Fruit fly (Drosophila melanogaster): ENCODE measurements around the gene GstO2.

Gene GstO2

DNA sequence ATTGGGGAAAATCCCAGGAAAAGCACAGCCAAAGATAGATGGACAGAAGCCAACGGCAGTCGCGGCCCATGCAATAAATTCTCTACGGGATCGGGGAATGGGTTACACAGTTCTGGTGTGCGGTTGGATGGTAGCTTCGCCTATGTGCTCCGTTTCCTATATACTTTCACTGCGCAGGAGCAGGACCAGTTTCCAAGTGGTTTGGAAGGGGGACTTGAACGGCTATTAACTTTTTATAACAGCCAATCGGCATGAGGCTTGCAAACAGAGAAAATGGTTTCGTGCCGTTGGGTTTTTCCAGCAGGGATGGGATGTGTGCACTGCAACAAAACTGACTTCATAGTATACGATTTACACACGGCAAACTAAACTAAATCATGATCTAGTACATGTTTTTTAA, 15.1 kb upstream of the GstO2 start:
- TF ChIP-seq CG17801 (GFP tag; optimal IDR thresholded peaks at IDR 0.05; ENCODE audit: partially characterized antibody): no peak

DNA sequence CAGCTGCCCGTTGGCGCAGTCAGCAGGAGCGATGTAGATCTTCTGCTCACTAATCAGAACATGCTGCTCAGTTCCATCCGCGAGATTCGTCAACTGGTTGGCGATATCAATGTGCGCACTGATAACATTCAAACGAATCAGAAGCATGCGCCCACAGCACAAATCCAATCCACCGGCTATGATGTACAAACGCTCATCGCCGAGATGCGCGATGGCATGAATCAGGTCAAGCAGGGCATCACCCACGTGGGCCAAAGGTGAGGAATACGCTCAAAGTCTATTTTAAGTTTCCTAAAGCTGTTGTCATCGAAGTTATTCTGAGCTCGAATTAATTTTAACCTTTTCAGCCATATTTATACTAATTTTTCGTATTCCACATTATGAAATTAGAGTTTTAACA, 13.1 kb upstream of the GstO2 start:
- TF ChIP-seq CG17801 (GFP tag; optimal IDR thresholded peaks at IDR 0.05; ENCODE audit: partially characterized antibody): no peak

DNA sequence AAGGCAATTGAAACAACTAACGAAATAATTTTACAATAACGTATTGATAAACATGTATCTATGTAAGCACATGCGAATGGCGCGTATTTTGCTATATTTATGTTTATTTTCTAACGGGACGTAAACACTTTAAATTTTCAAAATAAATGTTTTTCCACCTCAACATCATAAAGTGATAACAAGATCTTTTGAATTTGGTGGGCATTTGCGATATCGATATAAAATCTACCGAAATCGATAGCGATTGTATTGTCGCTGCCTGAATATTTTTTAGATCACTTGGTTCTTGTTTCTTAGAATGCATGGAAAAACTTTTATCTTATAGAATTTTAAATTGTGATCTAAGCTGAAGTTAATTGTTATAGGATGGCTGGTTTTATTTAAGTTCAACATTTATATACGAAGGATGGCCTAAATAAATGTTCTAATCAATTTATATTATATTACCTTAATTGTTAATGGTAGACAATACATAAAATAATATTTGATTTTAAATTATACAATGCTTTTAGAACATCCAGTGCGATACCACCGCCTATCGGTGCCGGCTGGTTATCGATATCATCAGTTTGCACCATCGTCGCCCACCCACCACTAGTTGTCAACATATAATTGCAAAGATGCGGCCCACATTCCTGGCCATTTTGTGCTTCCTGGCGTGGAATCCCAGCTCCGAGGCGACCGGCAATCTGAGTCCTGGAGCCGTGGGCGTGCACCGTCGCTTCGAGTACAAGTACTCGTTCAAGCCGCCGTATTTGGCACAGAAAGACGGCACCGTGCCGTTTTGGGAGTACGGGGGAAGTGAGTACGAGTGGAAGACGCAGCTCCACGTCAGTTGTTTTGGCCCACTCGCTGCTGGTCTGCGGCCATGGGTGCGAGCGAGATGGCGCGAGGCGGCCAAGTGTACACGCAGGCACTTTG, 11.3 kb upstream of the GstO2 start, which contains the start of gene ergic53:
Gene ergic53 (plus strand): TSS at position 592 of the 921 bp plus-strand sequence.
- no peak for TF ChIP-seq CG17801 (GFP tag; optimal IDR thresholded peaks at IDR 0.05; ENCODE audit: partially characterized antibody)

- TF ChIP-seq CG17801 (GFP tag; optimal IDR thresholded peaks at IDR 0.05; ENCODE audit: partially characterized antibody): no peak
Observed at dm6 chr3L:8529701-8530100, 6.4 kb upstream of the GstO2 start.

- peak; percentile 18 for TF ChIP-seq CG17801 (GFP tag; optimal IDR thresholded peaks at IDR 0.05; ENCODE audit: partially characterized antibody)
Observed at dm6 chr3L:8528546-8528945, 5.2 kb upstream of the GstO2 start.

- no peak for TF ChIP-seq CG17801 (GFP tag; optimal IDR thresholded peaks at IDR 0.05; ENCODE audit: partially characterized antibody)
Observed at dm6 chr3L:8527829-8528228, 4.5 kb upstream of the GstO2 start.

dm6 chr3L:8525691-8526421, 2.6 kb upstream of the GstO2 start:
- TF ChIP-seq CG17801 (GFP tag; optimal IDR thresholded peaks at IDR 0.05; ENCODE audit: partially characterized antibody): no peak

DNA sequence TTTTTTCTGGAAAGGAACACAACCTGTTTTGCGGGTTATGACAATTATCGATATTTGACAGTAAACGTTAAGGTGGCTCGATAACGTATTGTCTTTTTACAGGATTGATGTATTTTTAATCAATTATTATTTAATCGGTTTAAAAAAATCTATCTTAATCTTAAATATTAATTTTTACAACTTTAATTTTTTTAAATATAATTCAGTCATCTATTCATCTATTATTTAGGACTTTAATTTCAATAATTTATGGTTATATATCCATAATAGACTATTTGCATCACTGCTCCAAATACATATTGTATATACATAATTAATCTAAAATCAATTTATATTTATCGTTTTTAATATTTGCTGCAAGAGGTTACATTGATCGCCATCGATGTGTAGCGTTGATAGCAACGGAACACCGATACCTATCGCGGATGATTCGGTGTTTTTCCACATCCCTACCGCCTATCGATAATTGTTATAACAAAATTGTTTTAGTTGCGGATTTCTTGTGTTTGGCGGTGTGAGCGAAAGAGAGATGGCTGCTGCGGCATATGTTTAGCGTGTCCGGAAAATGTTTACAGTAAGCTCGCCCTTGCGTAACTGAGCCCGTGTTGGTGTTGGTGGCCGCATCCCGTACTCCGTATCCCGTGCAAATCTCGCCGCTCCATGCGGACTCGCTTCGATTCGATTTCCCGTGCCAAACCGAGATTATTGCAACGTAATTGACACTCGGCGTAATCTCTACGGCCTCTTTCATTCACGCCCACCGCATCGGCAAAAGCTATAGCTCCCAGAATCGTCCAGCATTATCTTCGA, 1.7 kb upstream of the GstO2 start, which contains the start of the genes GstO1 and foi:
Gene GstO1 (minus strand): TSS at position 51 of the 810 bp plus-strand sequence.
Gene foi (plus strand): TSS at position 429 of the 810 bp plus-strand sequence.
- peak; percentile 55 for TF ChIP-seq CG17801 (GFP tag; optimal IDR thresholded peaks at IDR 0.05; ENCODE audit: partially characterized antibody)

DNA sequence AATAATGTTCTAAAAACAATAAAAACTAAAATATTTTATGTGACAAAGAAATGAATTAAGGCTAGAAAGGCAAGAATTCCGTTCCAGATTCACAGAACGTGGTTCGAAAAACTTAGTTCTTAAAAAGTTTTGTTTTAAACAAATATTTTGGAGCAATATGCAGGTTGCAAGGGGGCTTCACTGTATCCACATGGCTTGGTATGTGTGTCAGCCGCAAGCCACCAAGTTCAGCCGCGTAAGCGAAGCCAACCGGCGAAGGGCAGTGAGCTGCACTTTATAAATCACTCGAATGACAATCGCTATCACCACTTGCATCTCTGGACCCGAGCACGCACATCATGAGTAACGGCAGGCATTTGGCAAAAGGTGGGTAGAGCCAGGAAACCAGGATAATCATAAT, 3.0 kb downstream of the GstO2 start, which contains the start of gene se:
Gene se (plus strand): TSS at position 301 of the 400 bp plus-strand sequence.
- no peak for TF ChIP-seq CG17801 (GFP tag; optimal IDR thresholded peaks at IDR 0.05; ENCODE audit: partially characterized antibody)

DNA sequence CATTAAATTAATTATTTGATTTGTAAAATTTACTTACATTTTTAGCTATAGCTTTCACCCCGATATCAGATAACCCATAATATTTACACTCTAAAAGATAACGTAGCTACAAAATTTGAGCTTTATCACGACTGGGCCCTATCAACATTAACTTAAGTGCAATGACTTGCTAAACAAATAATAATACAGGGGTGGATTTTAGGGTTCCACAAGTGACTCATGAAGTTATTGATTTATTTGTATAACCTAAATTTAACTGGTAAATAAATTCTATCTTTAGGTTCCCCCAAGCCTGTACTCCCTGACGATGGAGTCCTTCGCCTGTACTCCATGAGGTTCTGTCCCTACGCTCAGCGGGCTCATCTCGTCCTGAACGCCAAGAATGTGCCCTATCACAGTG, 4.1 kb downstream of the GstO2 start:
- TF ChIP-seq CG17801 (GFP tag; optimal IDR thresholded peaks at IDR 0.05; ENCODE audit: partially characterized antibody): no peak

DNA sequence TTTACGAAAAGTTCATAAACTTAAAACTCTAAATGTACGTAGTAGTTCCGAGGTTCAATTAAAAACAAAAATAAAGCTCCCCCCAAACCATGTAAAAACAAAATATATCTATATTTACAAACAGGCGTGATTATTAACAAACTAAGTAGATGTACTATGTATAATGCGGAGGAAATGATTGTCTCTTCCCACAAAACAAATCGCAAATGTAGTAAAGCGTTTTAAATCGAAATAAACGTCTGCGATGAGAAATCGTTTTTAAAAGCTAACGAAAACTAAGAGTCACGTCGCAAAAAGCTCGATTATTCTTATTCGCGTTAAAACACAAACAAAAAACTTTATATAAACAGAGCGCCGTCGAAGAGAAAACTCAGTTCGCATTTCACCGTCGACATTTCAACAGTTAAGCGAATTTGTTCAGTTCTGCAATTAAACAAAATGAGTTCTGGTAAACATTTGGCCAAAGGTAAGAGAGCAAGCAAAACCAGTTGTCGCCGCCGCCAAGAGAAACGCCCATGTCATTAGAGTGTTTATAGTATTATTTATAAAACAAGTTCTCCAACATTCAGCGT, 4.7 kb downstream of the GstO2 start, which contains the start of gene GstO3:
Gene GstO3 (plus strand): TSS at position 370 of the 572 bp plus-strand sequence.
- peak; percentile 51 for TF ChIP-seq CG17801 (GFP tag; optimal IDR thresholded peaks at IDR 0.05; ENCODE audit: partially characterized antibody)

dm6 chr3L:8514768-8515167, 8.5 kb downstream of the GstO2 start, which contains the start of gene CG6683:
TSS of gene CG6683 (minus strand) at chr3L:8514921.
- no peak for TF ChIP-seq CG17801 (GFP tag; optimal IDR thresholded peaks at IDR 0.05; ENCODE audit: partially characterized antibody)

DNA sequence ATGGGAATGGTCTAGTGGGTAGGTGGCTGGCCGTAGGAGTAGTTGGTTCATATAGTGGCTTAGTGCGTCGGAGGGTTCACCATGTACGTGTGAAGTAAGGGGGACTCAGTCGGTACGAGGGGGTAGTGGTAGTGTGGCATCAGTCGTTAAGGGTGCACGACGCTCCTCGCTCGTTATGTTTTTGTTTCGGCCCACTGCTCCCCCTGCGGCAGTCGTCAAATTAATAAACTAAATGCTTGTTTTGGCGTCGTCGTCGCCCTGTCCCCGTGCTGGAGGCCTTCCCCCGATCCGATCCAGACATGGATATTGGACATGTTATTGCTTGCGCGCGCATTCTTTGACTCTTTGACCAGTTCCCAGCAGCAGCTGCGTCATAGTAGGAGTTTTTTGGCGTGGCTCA, 10.0 kb downstream of the GstO2 start:
- no peak for TF ChIP-seq CG17801 (GFP tag; optimal IDR thresholded peaks at IDR 0.05; ENCODE audit: partially characterized antibody)

- TF ChIP-seq CG17801 (GFP tag; optimal IDR thresholded peaks at IDR 0.05; ENCODE audit: partially characterized antibody): no peak
Observed at dm6 chr3L:8512428-8512827, 10.9 kb downstream of the GstO2 start, which contains the start of gene CG6765. TSS of gene CG6765 (plus strand) at chr3L:8512767.
